Fruit fly (Drosophila melanogaster): ENCODE results near the gene CG16721.

CG16721 gene

dm6 chrX:5900146-5901093, 20.8 kb downstream of the CG16721 start, which contains the start of gene Act5C (continued):
- TF ChIP-seq onecut (GFP tag; IDR thresholded peaks at IDR 0.05) (peak; percentile 93), Ssrp (tag; optimal IDR thresholded peaks at IDR 0.05) (peak; percentile 87), zen (tag; optimal IDR thresholded peaks at IDR 0.05) (peak; percentile 97), lilli (GFP tag; optimal IDR thresholded peaks at IDR 0.05) (peak; percentile 96), sqz (GFP tag; optimal IDR thresholded peaks at IDR 0.05) (peak; percentile 71), Hr39 (optimal IDR thresholded peaks at IDR 0.05) (no peak), hb (GFP tag; IDR thresholded peaks at IDR 0.05; ENCODE audit: partially characterized antibody) (no peak), CoRest (tag; optimal IDR thresholded peaks at IDR 0.05) (peak; percentile 94), salm (tag; optimal IDR thresholded peaks at IDR 0.05) (peak; percentile 93), CG4707 (GFP tag; optimal IDR thresholded peaks at IDR 0.05) (peak; percentile 92), CG17612 (GFP tag; IDR thresholded peaks at IDR 0.05) (peak; percentile 82), Optix (GFP tag; IDR thresholded peaks at IDR 0.05) (peak; percentile 92), Kr (GFP tag; optimal IDR thresholded peaks at IDR 0.05) (peak; percentile 69), CG12659 (GFP tag; optimal IDR thresholded peaks at IDR 0.05) (peak; percentile 91), dan (GFP tag; IDR thresholded peaks at IDR 0.05) (peak; percentile 83), sens-2 (GFP tag; IDR thresholded peaks at IDR 0.05) (peak; percentile 87), zfh2 (GFP tag; optimal IDR thresholded peaks at IDR 0.05) (peak; percentile 91), CG17829 (tag; optimal IDR thresholded peaks at IDR 0.05) (peak; percentile 95), ap (GFP tag; IDR thresholded peaks at IDR 0.05) (peak; percentile 82), bab2 (GFP tag; optimal IDR thresholded peaks at IDR 0.05) (peak; percentile 94), sob (GFP tag; IDR thresholded peaks at IDR 0.05) (peak; percentile 89), CG1024 (GFP tag; IDR thresholded peaks at IDR 0.05) (peak; percentile 83), Deaf1 (tag; optimal IDR thresholded peaks at IDR 0.05) (peak; percentile 64), pan (optimal IDR thresholded peaks at IDR 0.05) (no peak), pan (GFP tag; optimal IDR thresholded peaks at IDR 0.05 in 1 of 2, IDR thresholded peaks at IDR 0.05 in 1 of 2) (peak in 1 of 2 experiments; percentile 91), Abd-B (GFP tag; optimal IDR thresholded peaks at IDR 0.05) (peak; percentile 90), CG2199 (GFP tag; IDR thresholded peaks at IDR 0.05) (peak; percentile 93), croc (GFP tag; conservative IDR thresholded peaks at IDR 0.05) (peak; percentile 92), CG8388 (GFP tag; optimal IDR thresholded peaks at IDR 0.05) (peak; percentile 93), CG2889 (GFP tag; IDR thresholded peaks at IDR 0.05) (peak; percentile 77; the same call in 2 of the 3 replicates), fd64A (GFP tag; optimal IDR thresholded peaks at IDR 0.05) (peak; percentile 85), cad (GFP tag; optimal IDR thresholded peaks at IDR 0.05) (no peak), ssp (GFP tag; IDR thresholded peaks at IDR 0.05) (peak; percentile 82), Dip2 (GFP tag; IDR thresholded peaks at IDR 0.05) (0 out of 2 replicates have a peak, but pooled peaks have one; percentile 16), vfl (GFP tag; optimal IDR thresholded peaks at IDR 0.05) (peak; percentile 79), Rfx (GFP tag; IDR thresholded peaks at IDR 0.05) (peak; percentile 96), H2.0 (GFP tag; IDR thresholded peaks at IDR 0.05) (peak; percentile 94), chinmo (GFP tag; IDR thresholded peaks at IDR 0.05; ENCODE audit: partially characterized antibody) (peak; percentile 68; the same call in 2 of the 4 replicates), en (GFP tag; optimal IDR thresholded peaks at IDR 0.05) (peak; percentile 90), Dip3 (GFP tag; optimal IDR thresholded peaks at IDR 0.05) (peak; percentile 87), unc-4 (GFP tag; IDR thresholded peaks at IDR 0.05; ENCODE audit: partially characterized antibody) (no peak), dysf (GFP tag; IDR thresholded peaks at IDR 0.05) (peak; percentile 95), dm (GFP tag; optimal IDR thresholded peaks at IDR 0.05) (peak; percentile 89), sens (GFP tag) (peak; percentile 99), CG15269 (tag; optimal IDR thresholded peaks at IDR 0.05) (peak; percentile 94), CG12104 (GFP tag; optimal IDR thresholded peaks at IDR 0.05) (peak; percentile 82), pzg (GFP tag; optimal IDR thresholded peaks at IDR 0.05) (peak; percentile 9), B-H2 (GFP tag; optimal IDR thresholded peaks at IDR 0.05) (no peak), CrebB (tag; optimal IDR thresholded peaks at IDR 0.05) (peak; percentile 91)
